Fruit fly (Drosophila melanogaster) whole organism, adult: Measurements from ENCODE around the gene CG43796.
A peak's percentile ranks its signal among the peaks of the same experiment; 100 is the strongest.

Source experiments
- CG11617 ChIP-seq: fragments of 200-800 bp; sonication (Bioruptor generic); optimal IDR thresholded peaks from 2 replicates; lab custom pipeline; 2017; ENCODE audit warnings: mild to moderate bottlenecking, missing biosample characterization, missing genetic modification reagents, missing genetic modification characterization
- CG12768 ChIP-seq: fragments of 200-800 bp; sonication (Bioruptor generic); optimal IDR thresholded peaks from 2 replicates; lab custom pipeline; 2017; ENCODE audit warnings: missing biosample characterization, missing genetic modification characterization, mild to moderate bottlenecking, moderate library complexity, missing genetic modification reagents
- CG14711 ChIP-seq: fragments of 200-800 bp; sonication (Bioruptor generic); optimal IDR thresholded peaks from 2 replicates; lab custom pipeline; 2018; ENCODE audit warnings: missing biosample characterization, mild to moderate bottlenecking, missing genetic modification characterization, moderate library complexity
- CG33017 ChIP-seq: fragments of 200-800 bp; sonication (Bioruptor generic); optimal IDR thresholded peaks from 2 replicates; lab custom pipeline; 2018; ENCODE audit warnings: missing biosample characterization, mild to moderate bottlenecking, missing genetic modification characterization, moderate library complexity
- CG7045 ChIP-seq: fragments of 200-800 bp; sonication (Bioruptor generic); optimal IDR thresholded peaks from 2 replicates; lab custom pipeline; 2017; ENCODE audit warnings: missing biosample characterization, mild to moderate bottlenecking, missing genetic modification characterization
- CG7101 ChIP-seq: fragments of 200-800 bp; sonication (Bioruptor generic); optimal IDR thresholded peaks from 2 replicates; lab custom pipeline; 2018; ENCODE audit warnings: missing biosample characterization, mild to moderate bottlenecking, missing genetic modification characterization, moderate library complexity
- Clk ChIP-seq: fragments of 200-800 bp; sonication (Bioruptor generic); optimal IDR thresholded peaks from 2 replicates; lab custom pipeline; 2017; ENCODE audit warnings: missing biosample characterization, missing genetic modification characterization
- Crg-1 ChIP-seq: fragments of 200-800 bp; sonication (Bioruptor generic); optimal IDR thresholded peaks from 2 replicates; lab custom pipeline; 2016; ENCODE audit warnings: missing biosample characterization, missing genetic modification characterization
- Hr96 ChIP-seq: fragments of 200-800 bp; sonication (Bioruptor generic); optimal IDR thresholded peaks from 2 replicates; lab custom pipeline; 2016; ENCODE audit warnings: missing biosample characterization, missing genetic modification characterization
- bab1 ChIP-seq: fragments of 200-800 bp; sonication (Bioruptor generic); optimal IDR thresholded peaks from 3 replicates; lab custom pipeline; 2019; ENCODE audit warnings: missing biosample characterization, mild to moderate bottlenecking, missing genetic modification characterization, moderate library complexity
- cnc ChIP-seq, 2 experiments: fragments of >200 bp; optimal IDR thresholded peaks; 2 replicates each; lab custom pipeline; 2017
- pad ChIP-seq: fragments of 200-800 bp; sonication (Bioruptor generic); optimal IDR thresholded peaks from 3 replicates; lab custom pipeline; 2017; ENCODE audit warnings: missing biosample characterization, missing genetic modification characterization, mild to moderate bottlenecking, moderate library complexity, missing genetic modification reagents
- tj ChIP-seq: fragments of 200-800 bp; sonication (Bioruptor generic); optimal IDR thresholded peaks from 3 replicates; lab custom pipeline; 2017; ENCODE audit warnings: missing biosample characterization, mild to moderate bottlenecking, missing genetic modification characterization, moderate library complexity

DNA sequence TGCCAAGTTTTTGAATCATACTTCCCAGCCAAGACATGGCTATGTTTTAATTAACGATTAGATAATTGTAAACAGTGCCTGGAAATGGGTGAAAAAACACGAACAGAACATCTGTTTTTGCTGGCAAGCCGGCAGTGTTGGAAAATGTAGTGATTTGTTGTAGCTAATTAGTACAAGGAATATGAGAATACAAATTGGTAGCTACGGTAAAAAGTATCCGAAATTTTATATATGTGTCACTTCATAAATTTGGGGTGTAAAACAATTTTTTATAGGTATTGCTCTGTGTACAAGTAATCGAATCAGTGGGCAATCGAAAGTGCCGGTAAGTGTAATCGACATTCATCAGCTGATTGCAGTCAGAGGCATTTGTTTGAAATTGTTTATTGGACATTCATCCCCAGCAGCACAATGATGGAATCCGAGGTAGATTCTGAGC lies 35.1 kb downstream of the CG43796 start, which contains the start of the genes mRpL51 and Uba4:
- TF ChIP-seq CG14711 = peak; percentile 56
- no peak for TF ChIP-seq cnc (optimal IDR thresholded peaks at IDR 0.05; lab: Kevin White, UChicago)
- peak; percentile 49 for TF ChIP-seq Hr96 (GFP tag; lab: Kevin White, UChicago)
- TF ChIP-seq bab1 (GFP tag; lab: Kevin White, UChicago) = peak; percentile 55
- TF ChIP-seq CG33017 (tag; lab: Kevin White, UChicago) = no peak
- peak; percentile 43 for TF ChIP-seq pad (GFP tag; lab: Kevin White, UChicago)
- TF ChIP-seq CG7045 (GFP tag; lab: Kevin White, UChicago) = no peak
- peak; percentile 53 for TF ChIP-seq CG11617 (GFP tag; lab: Kevin White, UChicago)
- peak; percentile 9 for TF ChIP-seq CG12768 (GFP tag; lab: Kevin White, UChicago)
- peak; percentile 7 for TF ChIP-seq tj (GFP tag; lab: Kevin White, UChicago)
- TF ChIP-seq Crg-1 = peak; percentile 58
- no peak for TF ChIP-seq Clk
- peak; percentile 69 for TF ChIP-seq CG7101
